Fruit fly (Drosophila melanogaster) whole organism, embryonic: ENCODE measurements around the gene Desat1.

ENCODE experiments used
- ATbp ChIP-seq: fragments of 200-800 bp; sonication (Bioruptor generic); optimal IDR thresholded peaks from 2 replicates; lab custom pipeline; 2017; ENCODE audit warnings: missing biosample characterization, mild to moderate bottlenecking, missing genetic modification characterization, missing genetic modification reagents
- Abd-B ChIP-seq: fragments of 200-800 bp; sonication (Bioruptor generic); optimal IDR thresholded peaks from 2 replicates; lab custom pipeline; 2018; ENCODE audit warnings: missing biosample characterization, mild to moderate bottlenecking, missing genetic modification characterization, moderate library complexity
- BEAF-32 ChIP-seq: fragments of 200-800 bp; sonication (Bioruptor generic); optimal IDR thresholded peaks from 3 replicates; lab custom pipeline; 2017; ENCODE audit warnings: missing biosample characterization, missing genetic modification characterization, mild to moderate bottlenecking, moderate library complexity, missing genetic modification reagents
- Bgb ChIP-seq: fragments of 200-800 bp; sonication (Bioruptor generic); IDR thresholded peaks from 2 replicates; pipeline ENCODE4 v1.3.6; 2022; ENCODE audit warnings: missing biosample characterization, missing genetic modification characterization; ENCODE audit not compliant: partially characterized antibody
- CG10654 ChIP-seq: fragments of 200-800 bp; sonication (Bioruptor generic); optimal IDR thresholded peaks from 2 replicates; lab custom pipeline; 2016; ENCODE audit warnings: missing biosample characterization, missing genetic modification characterization
- CG12219 ChIP-seq: fragments of 200-800 bp; sonication (Bioruptor generic); optimal IDR thresholded peaks from 3 replicates; lab custom pipeline; 2018; ENCODE audit warnings: missing biosample characterization, mild to moderate bottlenecking, missing genetic modification characterization
- CG1233 ChIP-seq: fragments of 200-800 bp; sonication (Bioruptor generic); optimal IDR thresholded peaks from 4 replicates; lab custom pipeline; 2018; ENCODE audit warnings: missing biosample characterization, mild to moderate bottlenecking, missing genetic modification characterization
- CG1603 ChIP-seq: fragments of 200-800 bp; sonication (Bioruptor generic); optimal IDR thresholded peaks from 2 replicates; lab custom pipeline; 2019; ENCODE audit warnings: missing biosample characterization, mild to moderate bottlenecking, missing genetic modification characterization, moderate library complexity
- CG17361 ChIP-seq: fragments of 200-800 bp; sonication (Bioruptor generic); IDR thresholded peaks from 3 replicates; pipeline ENCODE4 v1.3.6; 2022; ENCODE audit warnings: missing biosample characterization, missing genetic modification characterization
- CG1792 ChIP-seq: fragments of 200-800 bp; sonication (Bioruptor generic); optimal IDR thresholded peaks from 2 replicates; lab custom pipeline; 2016; ENCODE audit warnings: missing biosample characterization, missing genetic modification characterization
- CG4820 ChIP-seq: fragments of 200-800 bp; sonication (Bioruptor generic); optimal IDR thresholded peaks from 3 replicates; lab custom pipeline; 2016; ENCODE audit warnings: missing biosample characterization, missing genetic modification characterization
- CG4854 ChIP-seq: fragments of 200-800 bp; sonication (Bioruptor generic); optimal IDR thresholded peaks from 2 replicates; lab custom pipeline; 2016; ENCODE audit warnings: missing biosample characterization, missing genetic modification characterization, inconsistent platforms
- CG5953 ChIP-seq: fragments of 200-800 bp; sonication (Bioruptor generic); IDR thresholded peaks from 2 replicates; pipeline ENCODE4 v1.3.6; 2022; ENCODE audit warnings: missing biosample characterization, missing genetic modification characterization
- CG8290 ChIP-seq, 3 experiments: fragments of 200-800 bp; sonication (Bioruptor generic); optimal IDR thresholded peaks; 2 replicates each; lab custom pipeline; 2016 to 2019; ENCODE audit warnings: missing biosample characterization in 3 of 3, missing genetic modification characterization in 3 of 3, mild to moderate bottlenecking in 2 of 3, moderate library complexity in 1 of 3
- CG8765 ChIP-seq: fragments of 200-800 bp; sonication (Bioruptor generic); IDR thresholded peaks from 2 replicates; pipeline ENCODE4 v1.3.6; 2022; ENCODE audit warnings: missing biosample characterization, missing genetic modification characterization
- CTCF ChIP-seq: fragments of 200-800 bp; sonication (Bioruptor generic); optimal IDR thresholded peaks from 2 replicates; lab custom pipeline; 2017; ENCODE audit warnings: missing biosample characterization, mild to moderate bottlenecking, missing genetic modification characterization, moderate library complexity
- Dek ChIP-seq: fragments of 200-800 bp; sonication (Bioruptor generic); optimal IDR thresholded peaks from 3 replicates; lab custom pipeline; 2019; ENCODE audit warnings: missing biosample characterization, mild to moderate bottlenecking, missing genetic modification characterization, moderate library complexity
- Dip3 ChIP-seq: fragments of 200-800 bp; sonication (Bioruptor generic); optimal IDR thresholded peaks from 3 replicates; lab custom pipeline; 2016; ENCODE audit warnings: missing biosample characterization, missing genetic modification characterization
- ERR ChIP-seq: fragments of 200-800 bp; sonication (Bioruptor generic); optimal IDR thresholded peaks from 2 replicates; lab custom pipeline; 2016; ENCODE audit warnings: missing biosample characterization, missing genetic modification characterization
- Hey ChIP-seq: fragments of 200-800 bp; sonication (Bioruptor generic); optimal IDR thresholded peaks from 3 replicates; lab custom pipeline; 2018; ENCODE audit warnings: missing biosample characterization, mild to moderate bottlenecking, missing genetic modification characterization
- Hmr ChIP-seq: fragments of 200-800 bp; sonication (Bioruptor generic); optimal IDR thresholded peaks from 3 replicates; lab custom pipeline; 2017; ENCODE audit warnings: mild to moderate bottlenecking, missing biosample characterization, missing genetic modification reagents, missing genetic modification characterization
- Hr51 ChIP-seq, 2 experiments: fragments of 200-800 bp; sonication (Bioruptor generic); optimal IDR thresholded peaks; 2 replicates in 1 of 2; 3 replicates in 1 of 2; lab custom pipeline; 2016 to 2018; ENCODE audit warnings: missing biosample characterization in 2 of 2, missing genetic modification characterization in 2 of 2, mild to moderate bottlenecking in 1 of 2, moderate library complexity in 1 of 2
- Meics ChIP-seq: fragments of 200-800 bp; sonication (Bioruptor generic); optimal IDR thresholded peaks from 2 replicates; lab custom pipeline; 2017; ENCODE audit warnings: missing biosample characterization, mild to moderate bottlenecking, missing genetic modification characterization
- Mes4 ChIP-seq: fragments of 200-800 bp; sonication (Bioruptor generic); optimal IDR thresholded peaks from 2 replicates; lab custom pipeline; 2016; ENCODE audit warnings: missing biosample characterization, missing genetic modification characterization
- Rx ChIP-seq: fragments of 200-800 bp; sonication (Bioruptor generic); IDR thresholded peaks from 2 replicates; pipeline ENCODE4 v1.3.6; 2022; ENCODE audit warnings: missing biosample characterization, missing genetic modification characterization
- bowl ChIP-seq: fragments of 200-800 bp; sonication (Bioruptor generic); IDR thresholded peaks from 2 replicates; pipeline ENCODE4 v1.3.6; 2022; ENCODE audit warnings: missing biosample characterization, missing genetic modification characterization
- dysf ChIP-seq: fragments of 200-800 bp; sonication (Bioruptor generic); IDR thresholded peaks from 3 replicates; pipeline ENCODE4 v1.3.6; 2022; ENCODE audit warnings: missing biosample characterization, missing genetic modification characterization
- fd96Cb ChIP-seq: fragments of 200-800 bp; sonication (Bioruptor generic); optimal IDR thresholded peaks from 2 replicates; lab custom pipeline; 2018; ENCODE audit warnings: missing biosample characterization, mild to moderate bottlenecking, missing genetic modification characterization, moderate library complexity
- fru ChIP-seq: fragments of >200 bp; optimal IDR thresholded peaks from 2 replicates; lab custom pipeline; 2017
- gfzf ChIP-seq: fragments of 200-800 bp; sonication (Bioruptor generic); optimal IDR thresholded peaks from 2 replicates; lab custom pipeline; 2016; ENCODE audit warnings: missing biosample characterization, mild to moderate bottlenecking, missing genetic modification characterization, moderate library complexity
- grn ChIP-seq: fragments of 200-800 bp; sonication (Bioruptor generic); optimal IDR thresholded peaks from 3 replicates; lab custom pipeline; 2017; ENCODE audit warnings: missing biosample characterization, missing genetic modification characterization
- gro ChIP-seq: fragments of 200-800 bp; sonication (Bioruptor generic); optimal IDR thresholded peaks from 2 replicates; lab custom pipeline; 2016; ENCODE audit warnings: missing biosample characterization, missing genetic modification characterization
- jigr1 ChIP-seq: fragments of 200-800 bp; sonication (Bioruptor generic); IDR thresholded peaks from 3 replicates; pipeline ENCODE4 v1.3.6; 2022; ENCODE audit warnings: missing biosample characterization, missing genetic modification characterization
- nmo ChIP-seq: fragments of 200-800 bp; sonication (Bioruptor generic); optimal IDR thresholded peaks from 2 replicates; lab custom pipeline; 2018; ENCODE audit warnings: missing biosample characterization, mild to moderate bottlenecking, missing genetic modification characterization, moderate library complexity
- oc ChIP-seq: fragments of 200-800 bp; sonication (Bioruptor generic); optimal IDR thresholded peaks from 2 replicates; lab custom pipeline; 2018; ENCODE audit warnings: missing biosample characterization, mild to moderate bottlenecking, missing genetic modification characterization, moderate library complexity
- pnt ChIP-seq: fragments of 200-800 bp; sonication (Bioruptor generic); optimal IDR thresholded peaks from 3 replicates; lab custom pipeline; 2016; ENCODE audit warnings: missing biosample characterization, missing genetic modification characterization
- prd ChIP-seq, 3 experiments: fragments of >200 bp in 2 of 3; fragments of 200-800 bp in 1 of 3; sonication (Bioruptor generic) in 1 of 3; optimal IDR thresholded peaks in 2 of 3; IDR thresholded peaks in 1 of 3; 2 replicates in 2 of 3; 3 replicates in 1 of 3; pipeline versions ENCODE4 v1.3.6 to Lab custom; 2017 to 2022; ENCODE audit warnings: missing biosample characterization in 1 of 3, missing genetic modification characterization in 1 of 3
- psq ChIP-seq: fragments of 200-800 bp; sonication (Bioruptor generic); optimal IDR thresholded peaks from 2 replicates; lab custom pipeline; 2017; ENCODE audit warnings: missing biosample characterization, missing genetic modification characterization
- pum ChIP-seq: fragments of 200-800 bp; sonication (Bioruptor generic); optimal IDR thresholded peaks from 2 replicates; lab custom pipeline; 2016; ENCODE audit warnings: missing biosample characterization, missing genetic modification characterization
- pzg ChIP-seq: fragments of 200-800 bp; sonication (Bioruptor generic); optimal IDR thresholded peaks from 3 replicates; lab custom pipeline; 2018; ENCODE audit warnings: missing biosample characterization, mild to moderate bottlenecking, missing genetic modification characterization, moderate library complexity
- slp2 ChIP-seq: fragments of 200-800 bp; sonication (Bioruptor generic); optimal IDR thresholded peaks from 2 replicates; lab custom pipeline; 2016; ENCODE audit warnings: missing biosample characterization, missing genetic modification characterization
- tll ChIP-seq, 2 experiments: fragments of 200-800 bp in 1 of 2; fragments of >200 bp in 1 of 2; sonication (Bioruptor generic) in 1 of 2; optimal IDR thresholded peaks; 2 replicates each; lab custom pipeline; 2017 to 2019; ENCODE audit warnings: missing biosample characterization in 2 of 2, missing genetic modification characterization in 2 of 2, mild to moderate bottlenecking in 1 of 2, moderate library complexity in 1 of 2
- toy ChIP-seq: fragments of 200-800 bp; sonication (Bioruptor generic); IDR thresholded peaks from 2 replicates; pipeline ENCODE4 v1.3.6; 2022; ENCODE audit warnings: missing biosample characterization, missing genetic modification characterization
- trem ChIP-seq: fragments of 200-800 bp; optimal IDR thresholded peaks from 3 replicates; lab custom pipeline; 2019; ENCODE audit warnings: missing biosample characterization, mild to moderate bottlenecking, missing genetic modification characterization, moderate library complexity
- trh ChIP-seq: fragments of 200-800 bp; sonication (Bioruptor generic); optimal IDR thresholded peaks from 2 replicates; lab custom pipeline; 2016; ENCODE audit warnings: missing biosample characterization, missing genetic modification characterization
- wdn ChIP-seq: fragments of 200-800 bp; sonication (Bioruptor generic); IDR thresholded peaks from 2 replicates; pipeline ENCODE4 v1.3.6; 2022; ENCODE audit warnings: missing biosample characterization, missing genetic modification characterization
- z ChIP-seq: fragments of 200-800 bp; sonication (Bioruptor generic); IDR thresholded peaks from 3 replicates; pipeline ENCODE4 v1.3.6; 2022; ENCODE audit warnings: missing biosample characterization, missing genetic modification characterization
- zfh2 ChIP-seq: fragments of 200-800 bp; sonication (Bioruptor generic); optimal IDR thresholded peaks from 2 replicates; lab custom pipeline; 2016; ENCODE audit warnings: missing biosample characterization, missing genetic modification characterization

Gene Desat1

dm6 chr3R:12406235-12407196, 32.9 kb upstream of the Desat1 start, which contains the start of gene CG5167:
Gene CG5167 (plus strand): TSS chr3R:12406532.
- no peak for TF ChIP-seq CG1233 (GFP tag; lab: Kevin White, UChicago)
- peak; percentile 9 for TF ChIP-seq fd96Cb
- no peak for TF ChIP-seq Hey (tag; lab: Kevin White, UChicago)
- TF ChIP-seq CTCF (GFP tag; lab: Kevin White, UChicago) = no peak
- peak; percentile 93 for TF ChIP-seq grn (GFP tag; lab: Kevin White, UChicago)
- TF ChIP-seq CG5953 (GFP tag; lab: Robert Waterston, UW) = no peak
- peak in 1 of 2 experiments; percentile 48 for TF ChIP-seq Hr51 (GFP tag; optimal IDR thresholded peaks at IDR 0.05; lab: Kevin White, UChicago)
- TF ChIP-seq CG17361 (GFP tag; lab: Robert Waterston, UW) = peak; percentile 38; the same call in 1 of the 3 replicates
- no peak for TF ChIP-seq CG10654 (GFP tag; lab: Kevin White, UChicago)
- TF ChIP-seq psq = no peak
- no peak for TF ChIP-seq slp2
- no peak for TF ChIP-seq ERR (GFP tag; lab: Kevin White, UChicago)
- no peak for TF ChIP-seq z
- TF ChIP-seq CG8765 (GFP tag; lab: Robert Waterston, UW) = 0 out of 2 replicates have a peak, but pooled peaks have one; percentile 5
- peak; percentile 5 for TF ChIP-seq pzg (GFP tag; lab: Kevin White, UChicago)
- TF ChIP-seq gro (GFP tag; lab: Kevin White, UChicago) = no peak
- TF ChIP-seq CG8290 (GFP tag; optimal IDR thresholded peaks at IDR 0.05; lab: Kevin White, UChicago) = peak; percentile 61
- TF ChIP-seq CG8290 (tag; optimal IDR thresholded peaks at IDR 0.05; lab: Kevin White, UChicago) = peak in 1 of 2 experiments; percentile 29
- no peak for TF ChIP-seq CG12219
- TF ChIP-seq trh = no peak
- TF ChIP-seq Meics (GFP tag; lab: Kevin White, UChicago) = peak; percentile 38
- no peak for TF ChIP-seq CG4854
- peak; percentile 99 for TF ChIP-seq CG4820 (GFP tag; lab: Kevin White, UChicago)
- TF ChIP-seq fru (lab: Kevin White, UChicago) = no peak
- no peak for TF ChIP-seq oc (tag; lab: Kevin White, UChicago)
- TF ChIP-seq dysf (GFP tag; lab: Robert Waterston, UW) = 0 out of 3 replicates have a peak, but pooled peaks have one; percentile 22
- TF ChIP-seq Dip3 (GFP tag; lab: Kevin White, UChicago) = peak; percentile 7
- TF ChIP-seq jigr1 (GFP tag; lab: Robert Waterston, UW) = no peak
- no peak for TF ChIP-seq pum
- no peak for TF ChIP-seq Bgb
- TF ChIP-seq prd (optimal IDR thresholded peaks at IDR 0.05; lab: Kevin White, UChicago) = no peak
- TF ChIP-seq prd (GFP tag; IDR thresholded peaks at IDR 0.05; lab: Robert Waterston, UW) = no peak
- TF ChIP-seq pnt (GFP tag; lab: Kevin White, UChicago) = no peak
- TF ChIP-seq wdn (GFP tag; lab: Robert Waterston, UW) = no peak
- TF ChIP-seq gfzf (GFP tag; lab: Kevin White, UChicago) = no peak
- peak; percentile 58 for TF ChIP-seq trem
- TF ChIP-seq Abd-B = no peak
- TF ChIP-seq Dek = peak; percentile 47
- TF ChIP-seq tll (GFP tag; optimal IDR thresholded peaks at IDR 0.05; lab: Kevin White, UChicago) = no peak
- TF ChIP-seq BEAF-32 (GFP tag; lab: Kevin White, UChicago) = peak; percentile 38
- peak; percentile 35 for TF ChIP-seq Hmr (GFP tag; lab: Kevin White, UChicago)
- no peak for TF ChIP-seq toy (GFP tag; lab: Robert Waterston, UW)
- TF ChIP-seq ATbp (GFP tag; lab: Kevin White, UChicago) = no peak
- TF ChIP-seq Mes4 (GFP tag; lab: Kevin White, UChicago) = no peak
- TF ChIP-seq CG1792 (GFP tag; lab: Kevin White, UChicago) = no peak
- TF ChIP-seq zfh2 (GFP tag; lab: Kevin White, UChicago) = no peak
- no peak for TF ChIP-seq Rx (GFP tag; lab: Robert Waterston, UW)
- TF ChIP-seq bowl (GFP tag; lab: Robert Waterston, UW) = no peak
- TF ChIP-seq nmo (GFP tag; lab: Kevin White, UChicago) = peak; percentile 22
- TF ChIP-seq CG1603 (tag; lab: Kevin White, UChicago) = peak; percentile 39
